Worm (Caenorhabditis elegans): ENCODE results near the gene str-4.

Gene str-4

ce11 chrV:13308616-13309015 is 30.9 kb downstream of the str-4 start, which contains the start of gene C50B6.1:
TSS of gene C50B6.1 (plus strand) at chrV:13308916.
- TF ChIP-seq snpc-4 (tag; optimal IDR thresholded peaks at IDR 0.05) (no peak), elt-3 (tag; optimal IDR thresholded peaks at IDR 0.05) (no peak), unc-39 (tag; optimal IDR thresholded peaks at IDR 0.05) (no peak), lin-13 (tag; optimal IDR thresholded peaks at IDR 0.05) (no peak), flh-1 (GFP tag; optimal IDR thresholded peaks at IDR 0.05) (no peak), nhr-237 (tag; optimal IDR thresholded peaks at IDR 0.05) (no peak), unc-62 (GFP tag; optimal IDR thresholded peaks at IDR 0.05) (no peak), elt-1 (tag; optimal IDR thresholded peaks at IDR 0.05; ENCODE audit: borderline replicate concordance, insufficient read depth) (no peak), nhr-28 (tag; optimal IDR thresholded peaks at IDR 0.05) (no peak), mab-5 (tag; optimal IDR thresholded peaks at IDR 0.05) (no peak)

ce11 chrV:13304663-13305188 is 34.8 kb downstream of the str-4 start, which contains the start of gene C26E1.2:
TSS of gene C26E1.2 (plus strand) at chrV:13305138.
- no peak for TF ChIP-seq nhr-237 (tag; optimal IDR thresholded peaks at IDR 0.05)
- TF ChIP-seq unc-39 (tag; optimal IDR thresholded peaks at IDR 0.05): no peak
- TF ChIP-seq blmp-1 (tag; optimal IDR thresholded peaks at IDR 0.05): no peak
- no peak for TF ChIP-seq bed-3 (GFP tag; optimal IDR thresholded peaks at IDR 0.05)
- no peak for TF ChIP-seq sptf-1 (tag; optimal IDR thresholded peaks at IDR 0.05)

- no peak for TF ChIP-seq unc-62 (GFP tag; optimal IDR thresholded peaks at IDR 0.05)
- TF ChIP-seq drap-1 (GFP tag; optimal IDR thresholded peaks at IDR 0.05): no peak
- no peak for TF ChIP-seq elt-1 (tag; optimal IDR thresholded peaks at IDR 0.05; ENCODE audit: borderline replicate concordance, insufficient read depth)
- TF ChIP-seq flh-1 (GFP tag; optimal IDR thresholded peaks at IDR 0.05): no peak
- no peak for TF ChIP-seq nhr-28 (tag; optimal IDR thresholded peaks at IDR 0.05)
These were observed 38.1 kb downstream of the str-4 start, which contains the start of gene ceh-79 for ce11 chrV:13301443-13301842. TSS of gene ceh-79 (plus strand) at chrV:13301833.

DNA sequence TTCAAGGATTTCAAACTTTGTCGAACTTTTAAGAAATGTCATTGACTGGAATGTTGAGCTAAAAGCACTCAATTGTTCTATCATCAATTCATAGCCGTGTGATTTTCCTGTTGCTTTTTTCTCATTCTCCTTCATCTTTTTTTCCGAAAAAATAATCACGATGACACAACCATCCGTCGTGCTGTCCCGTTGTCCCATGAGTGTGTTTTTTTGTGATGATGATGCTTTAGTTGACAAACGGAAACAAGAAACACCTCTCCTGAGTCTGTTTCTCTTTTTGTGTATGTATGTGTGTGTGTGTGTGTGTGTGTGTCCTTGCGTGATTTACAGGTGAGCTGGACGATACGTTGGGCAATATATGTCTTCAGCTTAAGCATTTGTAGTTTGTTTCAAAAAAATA is 39.0 kb downstream of the str-4 start:
- TF ChIP-seq ceh-39 (tag; optimal IDR thresholded peaks at IDR 0.05): no peak
- TF ChIP-seq snpc-4 (tag; optimal IDR thresholded peaks at IDR 0.05): no peak
- TF ChIP-seq hlh-1 (tag; optimal IDR thresholded peaks at IDR 0.05): no peak
- no peak for TF ChIP-seq ztf-11 (tag; optimal IDR thresholded peaks at IDR 0.05)
- TF ChIP-seq mls-2 (tag; optimal IDR thresholded peaks at IDR 0.05): no peak
- TF ChIP-seq lsy-2 (tag; optimal IDR thresholded peaks at IDR 0.05): no peak
- no peak for TF ChIP-seq nhr-76 (tag; optimal IDR thresholded peaks at IDR 0.05)
- no peak for TF ChIP-seq mab-5 (tag; optimal IDR thresholded peaks at IDR 0.05)
- no peak for TF ChIP-seq lin-32 (GFP tag; optimal IDR thresholded peaks at IDR 0.05)
- no peak for TF ChIP-seq nhr-2 (tag; optimal IDR thresholded peaks at IDR 0.05)
- no peak for TF ChIP-seq drap-1 (GFP tag; optimal IDR thresholded peaks at IDR 0.05)
- TF ChIP-seq tbx-8 (GFP tag; optimal IDR thresholded peaks at IDR 0.05): no peak
- TF ChIP-seq sptf-1 (tag; optimal IDR thresholded peaks at IDR 0.05): no peak
- TF ChIP-seq pha-4 (tag; optimal IDR thresholded peaks at IDR 0.05): no peak
- no peak for TF ChIP-seq elt-1 (tag; optimal IDR thresholded peaks at IDR 0.05; ENCODE audit: borderline replicate concordance, insufficient read depth)
- no peak for TF ChIP-seq bed-3 (GFP tag; optimal IDR thresholded peaks at IDR 0.05)
- TF ChIP-seq unc-62 (GFP tag; optimal IDR thresholded peaks at IDR 0.05): no peak
- no peak for TF ChIP-seq unc-39 (tag; optimal IDR thresholded peaks at IDR 0.05)

DNA sequence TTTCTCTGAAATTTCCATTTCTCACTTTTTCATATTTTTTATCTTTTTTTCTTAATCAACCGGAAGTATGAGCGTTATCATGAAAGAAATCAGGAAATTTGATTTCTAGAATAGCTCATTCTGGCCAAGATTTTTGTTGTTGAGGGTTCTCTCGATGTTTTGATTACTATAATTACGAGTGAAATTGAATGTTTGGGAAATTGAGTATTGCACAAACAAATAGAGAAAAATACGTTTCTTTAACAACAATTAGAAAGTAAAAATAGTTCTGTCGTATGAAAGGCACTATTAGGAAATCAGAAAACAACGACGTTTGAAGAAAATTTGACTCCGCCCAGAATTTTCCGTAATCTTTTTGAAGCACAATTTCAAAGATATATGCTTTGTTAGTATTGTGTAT is 40.1 kb downstream of the str-4 start:
- TF ChIP-seq unc-62 (GFP tag; optimal IDR thresholded peaks at IDR 0.05) (no peak), M03D4.4 (tag; optimal IDR thresholded peaks at IDR 0.05) (no peak), hlh-1 (tag; optimal IDR thresholded peaks at IDR 0.05) (no peak), lin-13 (tag; optimal IDR thresholded peaks at IDR 0.05) (no peak), nhr-237 (tag; optimal IDR thresholded peaks at IDR 0.05) (no peak), unc-39 (tag; optimal IDR thresholded peaks at IDR 0.05) (no peak), ztf-11 (tag; optimal IDR thresholded peaks at IDR 0.05) (no peak), bed-3 (GFP tag; optimal IDR thresholded peaks at IDR 0.05) (no peak), lsy-2 (tag; optimal IDR thresholded peaks at IDR 0.05) (no peak), mls-2 (tag; optimal IDR thresholded peaks at IDR 0.05) (no peak), drap-1 (GFP tag; optimal IDR thresholded peaks at IDR 0.05) (no peak), sptf-1 (tag; optimal IDR thresholded peaks at IDR 0.05) (no peak), ceh-39 (tag; optimal IDR thresholded peaks at IDR 0.05) (no peak), mep-1 (tag; optimal IDR thresholded peaks at IDR 0.05) (no peak), sem-2 (GFP tag; optimal IDR thresholded peaks at IDR 0.05) (no peak), elt-3 (tag; optimal IDR thresholded peaks at IDR 0.05) (no peak), nhr-2 (tag; optimal IDR thresholded peaks at IDR 0.05) (no peak), ceh-83 (GFP tag; optimal IDR thresholded peaks at IDR 0.05) (no peak)

DNA sequence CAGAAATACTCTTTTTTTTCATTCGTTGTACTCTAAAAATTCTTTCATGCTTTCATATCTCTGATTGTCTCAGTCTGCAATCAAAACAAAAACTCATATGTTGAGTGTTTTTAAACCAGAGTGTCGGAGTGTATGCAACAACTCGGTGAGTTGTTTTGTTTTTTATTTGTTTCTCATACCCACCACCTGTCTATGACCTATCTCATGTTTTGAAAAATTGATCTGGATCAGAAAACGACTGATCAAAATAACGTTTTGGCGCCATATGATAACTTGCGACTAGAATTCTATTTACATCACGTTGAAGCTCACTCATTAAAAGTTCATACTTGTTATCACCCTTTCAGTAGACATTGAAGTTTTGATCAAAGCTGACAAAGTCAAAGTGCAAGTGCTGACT is 40.8 kb downstream of the str-4 start:
- TF ChIP-seq lsy-2 (tag; optimal IDR thresholded peaks at IDR 0.05) (no peak), zip-8 (tag; optimal IDR thresholded peaks at IDR 0.05) (no peak), ztf-11 (tag; optimal IDR thresholded peaks at IDR 0.05) (no peak), bed-3 (GFP tag; optimal IDR thresholded peaks at IDR 0.05) (no peak), tbx-8 (GFP tag; optimal IDR thresholded peaks at IDR 0.05) (no peak), cnd-1 (tag; optimal IDR thresholded peaks at IDR 0.05) (no peak)
